Worm (Caenorhabditis elegans) whole organism, midembryonic: ENCODE data around the gene T23B5.3.

ENCODE experiments used
- T22C8.4 ChIP-seq: fragments of 200-800 bp; sonication (Bioruptor generic); IDR thresholded peaks from 2 replicates; pipeline ENCODE4 v1.3.6; 2022; ENCODE audit warnings: missing genetic modification characterization, missing compliant biosample characterization
- cog-1 ChIP-seq: sonication (generic microtip); optimal IDR thresholded peaks from 2 replicates; lab custom pipeline; 2016; ENCODE audit warnings: missing genetic modification characterization, missing compliant biosample characterization
- klf-2 ChIP-seq: fragments of 200-800 bp; sonication (Bioruptor generic); conservative IDR thresholded peaks from 2 replicates; pipeline ENCODE4 v1.3.6; 2022; ENCODE audit warnings: missing genetic modification reagents, missing genetic modification characterization, missing compliant biosample characterization
- tab-1 ChIP-seq: fragments of 200-800 bp; sonication (Bioruptor generic); IDR thresholded peaks from 2 replicates; pipeline ENCODE4 v1.3.6; 2022; ENCODE audit warnings: missing genetic modification characterization, missing compliant biosample characterization

DNA sequence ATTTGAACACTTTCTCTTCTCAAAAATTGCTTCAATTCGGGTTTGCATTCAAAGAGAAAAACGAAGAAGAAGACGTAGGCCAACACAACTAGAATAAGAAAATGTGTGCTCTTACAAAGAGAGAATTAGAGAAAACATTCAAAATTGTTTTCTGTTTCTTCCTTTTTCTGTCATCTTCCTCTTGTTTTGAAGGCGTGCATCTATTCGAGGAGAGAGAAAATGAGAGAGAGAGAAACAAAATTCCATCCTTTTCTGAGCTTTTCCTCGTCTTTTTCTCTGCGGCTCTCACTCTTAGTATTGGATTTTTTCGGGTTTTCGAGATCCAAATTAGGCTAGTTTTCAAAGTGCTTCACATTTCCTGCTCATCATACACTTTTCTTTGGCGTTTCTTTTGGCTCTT lies 36.9 kb upstream of the T23B5.3 start:
- TF ChIP-seq cog-1 (tag; lab: Kevin White, UChicago) (no peak), T22C8.4 (no peak), klf-2 (no peak), tab-1 (no peak)
